Fruit fly (Drosophila melanogaster) whole organism, pupa: ENCODE data around the gene mthl9.

Source experiments
- CG10348 ChIP-seq: fragments of 200-800 bp; sonication (Bioruptor generic); IDR thresholded peaks from 2 replicates; pipeline ENCODE4 v1.3.6; 2022; ENCODE audit warnings: missing biosample characterization, missing genetic modification characterization
- CG12605 ChIP-seq: fragments of 200-800 bp; sonication (Bioruptor generic); IDR thresholded peaks from 2 replicates; pipeline ENCODE4 v1.3.6; 2022; ENCODE audit warnings: missing biosample characterization, missing genetic modification characterization
- CG13204 ChIP-seq: fragments of 200-800 bp; sonication (Bioruptor generic); optimal IDR thresholded peaks from 2 replicates; lab custom pipeline; 2018; ENCODE audit warnings: missing biosample characterization, mild to moderate bottlenecking, missing genetic modification characterization, moderate library complexity
- CG14655 ChIP-seq: fragments of 200-800 bp; sonication (Bioruptor generic); optimal IDR thresholded peaks from 3 replicates; lab custom pipeline; 2017; ENCODE audit warnings: mild to moderate bottlenecking, missing biosample characterization, missing genetic modification reagents, missing genetic modification characterization
- CG15710 ChIP-seq: fragments of 200-800 bp; sonication (Bioruptor generic); optimal IDR thresholded peaks from 2 replicates; lab custom pipeline; 2018; ENCODE audit warnings: missing biosample characterization, mild to moderate bottlenecking, missing genetic modification characterization, moderate library complexity
- CG17806 ChIP-seq: fragments of 200-800 bp; sonication (Bioruptor generic); optimal IDR thresholded peaks from 2 replicates; lab custom pipeline; 2018; ENCODE audit warnings: missing biosample characterization, mild to moderate bottlenecking, missing genetic modification characterization, moderate library complexity
- CG32121 ChIP-seq: fragments of 200-800 bp; sonication (Bioruptor generic); IDR thresholded peaks from 2 replicates; pipeline ENCODE4 v1.3.6; 2022; ENCODE audit warnings: missing biosample characterization, missing genetic modification characterization
- CG34367 ChIP-seq: fragments of 200-800 bp; sonication (Bioruptor generic); optimal IDR thresholded peaks from 2 replicates; lab custom pipeline; 2018; ENCODE audit warnings: missing biosample characterization, mild to moderate bottlenecking, missing genetic modification characterization
- CG4496 ChIP-seq: fragments of 200-800 bp; sonication (Bioruptor generic); IDR thresholded peaks from 3 replicates; pipeline ENCODE4 v1.3.6; 2022; ENCODE audit warnings: missing biosample characterization, missing genetic modification characterization
- CG8159 ChIP-seq: fragments of 200-800 bp; sonication (Bioruptor generic); optimal IDR thresholded peaks from 3 replicates; lab custom pipeline; 2018; ENCODE audit warnings: missing biosample characterization, mild to moderate bottlenecking, missing genetic modification characterization, moderate library complexity
- CG8301 ChIP-seq: fragments of 200-800 bp; sonication (Bioruptor generic); optimal IDR thresholded peaks from 2 replicates; lab custom pipeline; 2018; ENCODE audit warnings: missing biosample characterization, mild to moderate bottlenecking, missing genetic modification characterization
- CG9948 ChIP-seq: fragments of 200-800 bp; sonication (Bioruptor generic); optimal IDR thresholded peaks from 2 replicates; lab custom pipeline; 2018; ENCODE audit warnings: missing biosample characterization, mild to moderate bottlenecking, missing genetic modification characterization, moderate library complexity
- D1 ChIP-seq: fragments of 200-800 bp; sonication (Bioruptor generic); optimal IDR thresholded peaks from 2 replicates; lab custom pipeline; 2018; ENCODE audit warnings: missing biosample characterization, mild to moderate bottlenecking, missing genetic modification characterization, moderate library complexity
- EcR ChIP-seq: fragments of 200-800 bp; sonication (Bioruptor generic); optimal IDR thresholded peaks from 3 replicates; lab custom pipeline; 2019; ENCODE audit warnings: missing biosample characterization, missing genetic modification characterization, mild to moderate bottlenecking, moderate library complexity, missing genetic modification reagents
- Ets98B ChIP-seq: fragments of 200-800 bp; sonication (Bioruptor generic); IDR thresholded peaks from 2 replicates; pipeline ENCODE4 v1.3.6; 2022; ENCODE audit warnings: missing biosample characterization, missing genetic modification characterization
- Pif1A ChIP-seq: fragments of 200-800 bp; sonication (Bioruptor generic); optimal IDR thresholded peaks from 3 replicates; lab custom pipeline; 2016; ENCODE audit warnings: missing biosample characterization, missing genetic modification characterization
- Pif1B ChIP-seq: fragments of 200-800 bp; sonication (Bioruptor generic); optimal IDR thresholded peaks from 3 replicates; lab custom pipeline; 2016; ENCODE audit warnings: missing biosample characterization, missing genetic modification characterization
- Snoo ChIP-seq: fragments of 200-800 bp; sonication (Bioruptor generic); optimal IDR thresholded peaks from 3 replicates; lab custom pipeline; 2017; ENCODE audit warnings: missing biosample characterization, mild to moderate bottlenecking, missing genetic modification characterization, inconsistent platforms
- fd96Ca ChIP-seq: fragments of 200-800 bp; sonication (Bioruptor generic); IDR thresholded peaks from 3 replicates; pipeline ENCODE4 v1.3.6; 2022; ENCODE audit warnings: missing biosample characterization, missing genetic modification characterization
- gl ChIP-seq: fragments of 200-800 bp; sonication (Bioruptor generic); optimal IDR thresholded peaks from 2 replicates; lab custom pipeline; 2018; ENCODE audit warnings: missing biosample characterization, mild to moderate bottlenecking, missing genetic modification characterization
- rn ChIP-seq: fragments of 200-800 bp; sonication (Bioruptor generic); IDR thresholded peaks from 2 replicates; pipeline ENCODE4 v1.3.6; 2022; ENCODE audit warnings: missing biosample characterization, missing genetic modification characterization

mthl9 gene

DNA sequence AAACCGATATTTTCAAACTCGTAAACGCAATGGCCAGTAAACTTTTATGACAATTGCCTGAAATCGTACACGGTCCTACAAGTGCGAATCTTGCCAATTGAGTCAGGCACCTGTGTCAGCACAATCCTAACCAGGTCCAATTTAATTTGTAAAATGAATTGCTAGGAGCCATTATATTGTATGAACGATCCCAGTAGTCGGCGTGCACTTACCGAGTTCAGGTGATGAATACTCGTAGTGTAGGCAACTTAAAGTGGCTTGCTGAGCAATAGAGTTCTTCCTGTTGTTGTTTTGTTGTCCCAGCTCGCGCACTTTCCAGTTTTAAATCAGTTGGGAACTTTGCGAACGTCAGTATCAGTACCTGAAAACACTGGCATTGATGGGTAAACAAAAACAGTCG, 8.5 kb upstream of the mthl9 start:
- no peak for TF ChIP-seq CG9948 (tag; lab: Kevin White, UChicago)

DNA sequence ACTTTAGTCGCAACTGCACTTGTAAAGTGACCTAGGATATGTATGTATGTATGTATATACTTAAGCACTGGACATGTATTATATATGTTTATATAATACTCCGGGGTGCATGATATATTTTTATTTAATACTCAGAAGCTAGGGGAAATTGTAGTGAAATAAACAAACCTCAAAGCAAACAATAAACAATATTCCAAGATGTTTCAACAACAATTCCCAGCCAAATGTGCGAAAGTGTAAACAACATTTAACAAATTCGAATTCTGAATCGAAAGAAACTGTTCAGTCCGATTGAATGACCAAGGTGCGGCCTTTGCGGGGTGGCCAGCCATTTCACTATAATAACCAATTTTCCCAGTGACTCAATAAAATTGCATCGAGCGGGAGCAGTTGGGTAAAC, 8.0 kb upstream of the mthl9 start:
- no peak for TF ChIP-seq CG9948 (tag; lab: Kevin White, UChicago)
- no peak for TF ChIP-seq Pif1A
- no peak for TF ChIP-seq fd96Ca
- TF ChIP-seq CG34367 (tag; lab: Kevin White, UChicago) = no peak
- TF ChIP-seq CG12605 (GFP tag; lab: Robert Waterston, UW) = no peak
- no peak for TF ChIP-seq rn (GFP tag; lab: Robert Waterston, UW)
- TF ChIP-seq gl = no peak
- TF ChIP-seq CG14655 (GFP tag; lab: Kevin White, UChicago) = no peak
- TF ChIP-seq Snoo (tag; lab: Kevin White, UChicago) = no peak

DNA sequence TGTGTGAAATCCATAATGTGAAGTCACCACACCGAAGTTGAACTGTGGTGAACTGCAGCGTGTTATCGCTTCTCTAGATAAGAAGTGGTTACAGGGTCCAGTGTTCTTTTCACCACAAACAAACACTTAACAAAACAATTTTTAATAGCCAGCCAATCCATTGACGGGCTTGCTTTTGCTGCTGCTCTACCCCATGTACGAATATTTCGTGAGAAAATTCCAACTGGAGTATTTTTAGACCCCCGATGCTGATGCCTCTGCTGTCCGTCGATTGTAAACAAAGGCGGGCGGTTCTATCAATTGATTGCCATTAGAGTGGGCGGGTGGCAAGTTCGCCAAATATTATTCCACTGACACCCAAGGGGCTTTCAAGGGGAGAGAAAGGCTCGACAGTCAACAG, 7.0 kb upstream of the mthl9 start:
- TF ChIP-seq CG32121 (no peak), rn (GFP tag; lab: Robert Waterston, UW) (no peak), D1 (no peak), fd96Ca (no peak), Pif1A (no peak), gl (no peak), Ets98B (GFP tag; lab: Robert Waterston, UW) (no peak), CG10348 (GFP tag; lab: Robert Waterston, UW) (no peak), CG9948 (tag; lab: Kevin White, UChicago) (no peak), CG8159 (tag; lab: Kevin White, UChicago) (no peak), CG15710 (tag; lab: Kevin White, UChicago) (no peak), CG8301 (tag; lab: Kevin White, UChicago) (no peak), CG17806 (tag; lab: Kevin White, UChicago) (no peak), Pif1B (GFP tag; lab: Kevin White, UChicago) (no peak), Snoo (tag; lab: Kevin White, UChicago) (no peak), CG14655 (GFP tag; lab: Kevin White, UChicago) (no peak), CG12605 (GFP tag; lab: Robert Waterston, UW) (no peak)
- TF ChIP-seq, all 21 proteins: peak for 0

DNA sequence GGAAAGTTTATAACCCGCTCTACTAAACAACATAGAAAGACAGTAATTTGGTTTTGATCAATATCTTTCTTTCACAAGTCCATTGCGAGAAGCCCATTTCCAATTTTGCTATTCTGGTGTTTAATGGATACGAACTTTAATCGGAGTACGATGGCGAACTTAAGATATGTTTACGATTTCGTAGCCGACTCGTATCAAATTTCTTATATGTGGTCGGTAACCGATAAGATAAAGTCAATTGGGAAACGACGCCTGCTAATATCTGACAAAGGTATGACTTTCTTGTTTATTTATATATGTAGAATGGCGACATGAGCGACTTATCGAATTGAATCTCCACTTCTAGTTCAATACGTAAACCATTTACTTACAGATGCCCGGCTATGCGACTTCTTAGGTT, 6.0 kb upstream of the mthl9 start:
- TF ChIP-seq CG14655 (GFP tag; lab: Kevin White, UChicago) (no peak), EcR (peak; percentile 17), Snoo (tag; lab: Kevin White, UChicago) (no peak), rn (GFP tag; lab: Robert Waterston, UW) (no peak), CG13204 (GFP tag; lab: Kevin White, UChicago) (no peak), CG10348 (GFP tag; lab: Robert Waterston, UW) (no peak), CG8301 (tag; lab: Kevin White, UChicago) (no peak)
- TF ChIP-seq, all 21 proteins: peak for 1

DNA sequence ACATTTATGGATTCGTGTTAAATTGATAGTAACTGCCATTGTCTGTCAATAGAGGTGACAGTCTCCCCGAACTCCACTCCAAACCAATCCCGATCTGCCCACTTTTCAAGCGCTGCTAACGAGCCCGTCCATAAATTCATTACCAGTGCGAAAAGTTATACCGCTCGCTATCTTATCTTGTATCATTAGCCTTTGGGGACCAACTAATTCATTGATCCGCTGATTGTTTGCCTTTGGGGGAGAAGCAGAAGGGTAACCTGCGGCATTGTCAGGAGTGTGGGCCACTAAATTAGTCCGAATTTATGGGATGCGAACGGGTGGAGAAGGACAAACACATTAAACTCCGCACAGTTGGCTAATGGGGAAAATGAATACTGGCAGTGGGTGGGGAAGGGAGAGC, 5.0 kb upstream of the mthl9 start:
- TF ChIP-seq gl = no peak
- TF ChIP-seq D1 = no peak

DNA sequence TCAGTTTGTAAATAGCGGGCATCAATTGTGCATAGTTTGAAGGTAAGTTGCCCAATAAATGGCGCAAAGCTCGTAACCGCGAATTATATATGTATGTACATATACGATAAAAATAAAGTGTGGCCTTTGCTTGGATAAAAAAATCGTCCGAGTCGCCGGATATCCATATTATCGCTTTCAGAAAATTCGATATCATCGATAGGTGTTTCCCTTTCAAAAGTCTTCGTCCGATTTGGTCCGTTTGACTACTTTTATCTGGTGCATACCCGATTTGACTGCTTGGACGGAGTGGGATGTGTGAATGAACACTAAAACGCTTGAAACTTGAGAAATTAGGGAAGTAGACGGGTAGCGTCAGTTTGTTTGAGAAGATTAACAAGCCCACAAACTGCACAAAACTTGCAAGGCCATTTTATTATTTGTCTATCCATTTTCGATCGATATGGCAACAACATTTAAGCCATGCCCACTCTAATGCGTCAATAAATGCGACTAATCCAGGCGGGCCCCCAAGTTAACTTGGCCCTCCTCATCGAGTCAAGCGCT, 2.9 kb downstream of the mthl9 start:
- no peak for TF ChIP-seq CG9948 (tag; lab: Kevin White, UChicago)
- no peak for TF ChIP-seq CG14655 (GFP tag; lab: Kevin White, UChicago)
- no peak for TF ChIP-seq Pif1B (GFP tag; lab: Kevin White, UChicago)
- TF ChIP-seq CG32121 = no peak
- no peak for TF ChIP-seq D1
- TF ChIP-seq fd96Ca = no peak
- TF ChIP-seq CG13204 (GFP tag; lab: Kevin White, UChicago) = no peak
- TF ChIP-seq CG4496 (GFP tag; lab: Robert Waterston, UW) = no peak
- no peak for TF ChIP-seq Pif1A
- TF ChIP-seq CG34367 (tag; lab: Kevin White, UChicago) = no peak
- no peak for TF ChIP-seq Snoo (tag; lab: Kevin White, UChicago)
- TF ChIP-seq rn (GFP tag; lab: Robert Waterston, UW) = no peak
- no peak for TF ChIP-seq gl
- no peak for TF ChIP-seq CG8301 (tag; lab: Kevin White, UChicago)
- no peak for TF ChIP-seq Ets98B (GFP tag; lab: Robert Waterston, UW)
- no peak for TF ChIP-seq EcR

DNA sequence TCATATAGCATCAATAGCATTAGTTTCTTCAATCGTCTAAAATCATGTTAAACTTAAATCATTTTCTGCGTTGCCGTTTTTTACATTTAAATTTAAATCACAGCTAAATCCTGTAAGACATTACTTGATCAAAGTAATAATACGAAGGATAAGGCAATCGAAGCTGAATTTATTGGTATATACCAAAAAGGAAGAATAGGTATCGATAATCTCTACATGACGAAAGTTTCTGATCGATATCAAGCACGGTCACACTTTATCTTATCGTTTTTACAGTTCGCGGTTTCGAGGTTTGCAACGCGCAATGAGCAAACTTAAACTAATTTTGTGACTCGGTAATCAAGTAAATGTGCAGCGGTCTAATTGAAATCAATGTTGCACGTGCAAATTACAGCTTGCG, 4.3 kb downstream of the mthl9 start, which contains the start of the genes Atac3 and Ptpmeg:
TSS of gene Atac3 (minus strand) at position 160 of the 400 bp plus-strand sequence.
TSS of gene Ptpmeg (plus strand) at position 265 of the 400 bp plus-strand sequence.
- TF ChIP-seq Ets98B (GFP tag; lab: Robert Waterston, UW) (no peak), CG15710 (tag; lab: Kevin White, UChicago) (no peak), CG34367 (tag; lab: Kevin White, UChicago) (no peak)

DNA sequence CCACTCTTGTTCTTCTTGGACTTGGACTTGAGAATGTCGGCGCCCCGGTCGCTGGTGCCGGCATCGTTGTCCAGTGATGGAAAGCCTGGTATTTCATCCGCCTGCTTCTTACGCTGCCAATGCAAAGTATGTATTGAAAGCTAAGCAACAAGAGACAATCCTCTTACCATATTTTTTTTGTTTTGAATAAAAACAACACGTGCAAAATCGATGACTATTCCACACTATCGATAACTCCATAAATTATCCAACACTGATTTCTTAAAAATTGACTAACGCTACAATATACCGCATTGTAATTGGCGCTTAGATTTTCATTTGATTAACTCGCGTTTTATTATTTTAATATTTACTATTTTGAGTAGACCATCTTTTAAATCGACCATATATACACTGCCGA, 7.6 kb downstream of the mthl9 start, which contains the start of gene CG32344:
TSS of gene CG32344 (minus strand) at position 235 of the 400 bp plus-strand sequence.
- TF ChIP-seq CG15710 (tag; lab: Kevin White, UChicago) (no peak), CG14655 (GFP tag; lab: Kevin White, UChicago) (no peak), Pif1B (GFP tag; lab: Kevin White, UChicago) (no peak), CG9948 (tag; lab: Kevin White, UChicago) (no peak), CG8301 (tag; lab: Kevin White, UChicago) (no peak), Ets98B (GFP tag; lab: Robert Waterston, UW) (no peak), rn (GFP tag; lab: Robert Waterston, UW) (no peak)
